Worm (Caenorhabditis elegans): ENCODE results near the gene snu-13.

DNA sequence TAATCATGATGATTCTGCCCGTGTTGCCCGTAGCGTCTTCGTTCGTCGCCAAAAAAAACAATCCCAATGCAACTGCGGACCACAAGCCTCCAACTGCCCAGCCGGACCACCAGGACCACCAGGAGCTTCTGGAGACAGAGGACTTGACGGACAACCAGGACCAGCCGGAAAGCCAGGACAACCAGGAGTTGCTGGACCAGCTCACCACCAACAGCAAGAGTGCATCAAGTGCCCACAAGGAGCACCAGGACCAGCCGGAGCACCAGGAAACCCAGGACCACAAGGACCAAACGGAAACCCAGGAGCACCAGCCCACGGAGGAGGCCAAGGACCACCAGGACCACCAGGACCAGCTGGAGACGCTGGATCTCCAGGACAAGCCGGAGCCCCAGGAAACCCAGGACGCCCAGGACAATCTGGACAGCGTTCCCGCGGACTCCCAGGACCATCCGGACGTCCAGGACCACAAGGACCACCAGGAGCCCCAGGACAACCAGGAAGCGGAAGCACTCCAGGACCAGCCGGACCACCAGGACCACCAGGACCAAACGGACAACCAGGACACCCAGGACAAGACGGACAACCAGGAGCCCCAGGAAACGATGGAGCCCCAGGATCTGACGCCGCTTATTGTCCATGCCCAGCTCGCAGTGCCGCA lies 49.1 kb upstream of the snu-13 start:
- TF ChIP-seq attf-3 (GFP tag; conservative IDR thresholded peaks at IDR 0.05) (no peak), lin-35 (GFP tag; optimal IDR thresholded peaks at IDR 0.05) (no peak), zim-3 (tag; optimal IDR thresholded peaks at IDR 0.05) (no peak), chd-7 (tag; optimal IDR thresholded peaks at IDR 0.05) (no peak), tlf-1 (GFP tag; optimal IDR thresholded peaks at IDR 0.05) (no peak), ccch-3 (GFP tag; optimal IDR thresholded peaks at IDR 0.05) (no peak), lsy-27 (tag; optimal IDR thresholded peaks at IDR 0.05; ENCODE audit: borderline replicate concordance, insufficient read depth) (no peak), nfyb-1 (GFP tag; IDR thresholded peaks at IDR 0.05) (no peak), ama-1 (optimal IDR thresholded peaks at IDR 0.05) (no peak), ama-1 (GFP tag; optimal IDR thresholded peaks at IDR 0.05) (no peak)

Measured in whole organism, young adult.